Worm (Caenorhabditis elegans) whole organism, midembryonic: ENCODE measurements around the gene coq-2.

Source experiments
- T22C8.4 ChIP-seq: fragments of 200-800 bp; sonication (Bioruptor generic); IDR thresholded peaks from 2 replicates; pipeline ENCODE4 v1.3.6; 2022; ENCODE audit warnings: missing genetic modification characterization, missing compliant biosample characterization
- cog-1 ChIP-seq: sonication (generic microtip); optimal IDR thresholded peaks from 2 replicates; lab custom pipeline; 2016; ENCODE audit warnings: missing genetic modification characterization, missing compliant biosample characterization
- klf-2 ChIP-seq: fragments of 200-800 bp; sonication (Bioruptor generic); conservative IDR thresholded peaks from 2 replicates; pipeline ENCODE4 v1.3.6; 2022; ENCODE audit warnings: missing genetic modification reagents, missing genetic modification characterization, missing compliant biosample characterization
- med-1 ChIP-seq: sonication (generic microtip); optimal IDR thresholded peaks from 2 replicates; lab custom pipeline; 2017; ENCODE audit warnings: missing genetic modification characterization, mild to moderate bottlenecking, missing compliant biosample characterization, antibody characterized with exemption, missing genetic modification reagents; ENCODE audit not compliant: insufficient read depth
- ref-1 ChIP-seq: fragments of 200-800 bp; sonication (Bioruptor generic); conservative IDR thresholded peaks from 2 replicates; pipeline ENCODE4 v1.3.6; 2022; ENCODE audit warnings: missing genetic modification reagents, missing genetic modification characterization, missing compliant biosample characterization
- tab-1 ChIP-seq: fragments of 200-800 bp; sonication (Bioruptor generic); IDR thresholded peaks from 2 replicates; pipeline ENCODE4 v1.3.6; 2022; ENCODE audit warnings: missing genetic modification characterization, missing compliant biosample characterization
- ztf-23 ChIP-seq: fragments of 200-800 bp; sonication (Bioruptor generic); IDR thresholded peaks from 2 replicates; pipeline ENCODE4 v1.3.6; 2022; ENCODE audit warnings: missing genetic modification reagents, missing genetic modification characterization, missing compliant biosample characterization
- ztf-29 ChIP-seq: fragments of 200-800 bp; sonication (Bioruptor generic); IDR thresholded peaks from 2 replicates; pipeline ENCODE4 v1.3.6; 2022; ENCODE audit warnings: missing genetic modification reagents, missing genetic modification characterization, missing compliant biosample characterization

- TF ChIP-seq tab-1 (GFP tag; lab: Robert Waterston, UW) = no peak
- no peak for TF ChIP-seq ztf-29 (GFP tag; lab: Robert Waterston, UW)
- no peak for TF ChIP-seq klf-2 (GFP tag; lab: Robert Waterston, UW)
- no peak for TF ChIP-seq cog-1
- TF ChIP-seq T22C8.4 (GFP tag; lab: Robert Waterston, UW) = no peak
- TF ChIP-seq ref-1 = no peak
- no peak for TF ChIP-seq med-1 (GFP tag; lab: Kevin White, UChicago)
- TF ChIP-seq ztf-23 (GFP tag; lab: Robert Waterston, UW) = no peak
Observed at ce11 chrIII:6939523-6939922, 3.8 kb downstream of the coq-2 start, which contains the start of gene F57B9.3.
